Worm (Caenorhabditis elegans): ENCODE measurements around the gene C28H8.5.

DNA sequence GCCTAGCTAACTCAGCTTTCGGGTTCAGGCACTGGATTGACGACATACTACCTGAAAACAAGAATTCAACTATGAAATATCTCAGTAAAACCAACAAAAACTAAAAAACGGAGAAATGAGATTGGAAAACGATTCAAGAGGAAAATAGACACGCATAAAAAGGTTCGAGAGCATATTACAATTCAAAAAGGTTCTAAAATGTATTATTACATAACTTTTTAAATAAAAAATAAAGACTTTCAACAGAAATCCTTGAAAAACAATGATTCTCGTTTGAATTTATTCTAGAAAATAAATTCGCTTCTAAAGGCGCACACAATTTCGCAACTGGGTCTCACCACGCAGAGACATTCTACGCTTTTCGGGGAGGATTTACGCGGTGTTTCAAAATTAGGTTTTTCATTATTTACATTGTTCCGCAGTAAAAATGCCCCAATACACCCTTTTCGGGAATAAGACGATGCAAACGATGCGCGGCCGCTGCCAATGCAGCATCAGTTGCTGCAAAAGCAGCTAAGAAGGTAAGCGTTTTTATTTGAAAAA is 28.4 kb upstream of the C28H8.5 start, which contains the start of the genes cct-6 and alh-9:
- TF ChIP-seq sma-9 (GFP tag; optimal IDR thresholded peaks at IDR 0.05) (peak; percentile 76), sma-9 (tag; optimal IDR thresholded peaks at IDR 0.05) (no peak), nhr-129 (tag; optimal IDR thresholded peaks at IDR 0.05) (peak; percentile 88), ZK546.5 (tag; optimal IDR thresholded peaks at IDR 0.05) (peak; percentile 1), ceh-16 (tag; optimal IDR thresholded peaks at IDR 0.05) (no peak), mdl-1 (tag; optimal IDR thresholded peaks at IDR 0.05) (no peak), nhr-237 (tag; optimal IDR thresholded peaks at IDR 0.05) (no peak), lin-39 (tag; optimal IDR thresholded peaks at IDR 0.05) (no peak), unc-62 (GFP tag; optimal IDR thresholded peaks at IDR 0.05) (no peak), egl-27 (tag; optimal IDR thresholded peaks at IDR 0.05) (peak; percentile 39), crh-2 (tag; optimal IDR thresholded peaks at IDR 0.05) (peak; percentile 89), nhr-77 (tag; optimal IDR thresholded peaks at IDR 0.05) (no peak)
